Fruit fly (Drosophila melanogaster) whole organism, embryonic: ENCODE data around the gene Dhpr.

Experiments used
- BEAF-32 ChIP-seq: fragments of 200-800 bp; sonication (Bioruptor generic); optimal IDR thresholded peaks from 3 replicates; lab custom pipeline; 2017; ENCODE audit warnings: missing biosample characterization, missing genetic modification characterization, mild to moderate bottlenecking, moderate library complexity, missing genetic modification reagents
- Blimp-1 ChIP-seq: fragments of 200-800 bp; sonication (Bioruptor generic); optimal IDR thresholded peaks from 3 replicates; lab custom pipeline; 2018; ENCODE audit warnings: missing biosample characterization, missing genetic modification characterization, mild to moderate bottlenecking, moderate library complexity, missing genetic modification reagents
- CG12071 ChIP-seq: fragments of 200-800 bp; sonication (Bioruptor generic); optimal IDR thresholded peaks from 3 replicates; lab custom pipeline; 2018; ENCODE audit warnings: missing biosample characterization, mild to moderate bottlenecking, missing genetic modification characterization
- CG13287 ChIP-seq: fragments of 200-800 bp; sonication (Bioruptor generic); IDR thresholded peaks from 2 replicates; pipeline ENCODE4 v1.3.6; 2022; ENCODE audit warnings: missing biosample characterization, missing genetic modification characterization; ENCODE audit not compliant: partially characterized antibody
- CG14667 ChIP-seq: fragments of 200-800 bp; sonication (Bioruptor generic); IDR thresholded peaks from 2 replicates; pipeline ENCODE4 v1.3.6; 2022; ENCODE audit warnings: missing biosample characterization, missing genetic modification characterization
- CG14965 ChIP-seq: fragments of 200-800 bp; sonication (Bioruptor generic); optimal IDR thresholded peaks from 2 replicates; lab custom pipeline; 2016; ENCODE audit warnings: missing biosample characterization, missing genetic modification characterization, borderline replicate concordance
- CG15514 ChIP-seq: fragments of 200-800 bp; sonication (Bioruptor generic); optimal IDR thresholded peaks from 3 replicates; lab custom pipeline; 2017; ENCODE audit warnings: missing biosample characterization, missing genetic modification characterization, mild to moderate bottlenecking, moderate library complexity, missing genetic modification reagents
- CG34422 ChIP-seq: fragments of 200-800 bp; sonication (Bioruptor generic); IDR thresholded peaks from 3 replicates; pipeline ENCODE4 v1.3.6; 2022; ENCODE audit warnings: missing biosample characterization, missing genetic modification characterization
- CG4404 ChIP-seq: fragments of 200-800 bp; sonication (Bioruptor generic); IDR thresholded peaks from 2 replicates; pipeline ENCODE4 v1.3.6; 2022; ENCODE audit warnings: missing biosample characterization, missing genetic modification characterization
- CG6813 ChIP-seq: fragments of 200-800 bp; sonication (Bioruptor generic); optimal IDR thresholded peaks from 2 replicates; lab custom pipeline; 2017; ENCODE audit warnings: missing biosample characterization, missing genetic modification characterization, mild to moderate bottlenecking, moderate library complexity, missing genetic modification reagents
- CG8281 ChIP-seq: fragments of 200-800 bp; sonication (Bioruptor generic); optimal IDR thresholded peaks from 2 replicates; lab custom pipeline; 2018; ENCODE audit warnings: missing biosample characterization, mild to moderate bottlenecking, missing genetic modification characterization, moderate library complexity
- CG9437 ChIP-seq: fragments of 200-800 bp; sonication (Bioruptor generic); optimal IDR thresholded peaks from 2 replicates; lab custom pipeline; 2018; ENCODE audit warnings: missing biosample characterization, mild to moderate bottlenecking, missing genetic modification characterization
- CG9797 ChIP-seq: fragments of 200-800 bp; sonication (Bioruptor generic); optimal IDR thresholded peaks from 3 replicates; lab custom pipeline; 2018; ENCODE audit warnings: missing biosample characterization, mild to moderate bottlenecking, missing genetic modification characterization
- CG9876 ChIP-seq: fragments of 200-800 bp; sonication (Bioruptor generic); optimal IDR thresholded peaks from 2 replicates; lab custom pipeline; 2016; ENCODE audit warnings: missing biosample characterization, missing genetic modification characterization
- CG9932 ChIP-seq: fragments of 200-800 bp; sonication (Bioruptor generic); IDR thresholded peaks from 2 replicates; pipeline ENCODE4 v1.3.6; 2022; ENCODE audit warnings: missing biosample characterization, missing genetic modification characterization
- D19B ChIP-seq: fragments of 200-800 bp; sonication (Bioruptor generic); optimal IDR thresholded peaks from 2 replicates; lab custom pipeline; 2017; ENCODE audit warnings: missing biosample characterization, mild to moderate bottlenecking, missing genetic modification characterization
- Doc2 ChIP-seq: fragments of 200-800 bp; sonication (Bioruptor generic); IDR thresholded peaks from 2 replicates; pipeline ENCODE4 v1.3.6; 2022; ENCODE audit warnings: missing biosample characterization, missing genetic modification characterization
- Doc3 ChIP-seq: fragments of 200-800 bp; sonication (Bioruptor generic); IDR thresholded peaks from 3 replicates; pipeline ENCODE4 v1.3.6; 2022; ENCODE audit warnings: missing biosample characterization, missing genetic modification characterization; ENCODE audit not compliant: partially characterized antibody
- Fer2 ChIP-seq: fragments of 200-800 bp; sonication (Bioruptor generic); optimal IDR thresholded peaks from 2 replicates; lab custom pipeline; 2018; ENCODE audit warnings: missing biosample characterization, mild to moderate bottlenecking, missing genetic modification characterization, moderate library complexity
- H15 ChIP-seq: fragments of 200-800 bp; sonication (Bioruptor generic); IDR thresholded peaks from 3 replicates; pipeline ENCODE4 v1.3.6; 2022; ENCODE audit warnings: missing biosample characterization, missing genetic modification characterization
- Hr78 ChIP-seq, 2 experiments: fragments of 200-800 bp in 1 of 2; fragments of >200 bp in 1 of 2; sonication (Bioruptor generic) in 1 of 2; optimal IDR thresholded peaks; 2 replicates each; lab custom pipeline; 2017 to 2019; ENCODE audit warnings: missing biosample characterization in 2 of 2, missing genetic modification characterization in 2 of 2, mild to moderate bottlenecking in 1 of 2, moderate library complexity in 1 of 2
- MESR4 ChIP-seq: fragments of 200-800 bp; sonication (Bioruptor generic); optimal IDR thresholded peaks from 2 replicates; lab custom pipeline; 2018; ENCODE audit warnings: missing biosample characterization, mild to moderate bottlenecking, missing genetic modification characterization, moderate library complexity
- Myb ChIP-seq: fragments of 200-800 bp; sonication (Bioruptor generic); optimal IDR thresholded peaks from 2 replicates; lab custom pipeline; 2016; ENCODE audit warnings: missing biosample characterization, missing genetic modification characterization
- Nf-YB ChIP-seq: fragments of 200-800 bp; sonication (Bioruptor generic); optimal IDR thresholded peaks from 3 replicates; lab custom pipeline; 2019; ENCODE audit warnings: missing biosample characterization, mild to moderate bottlenecking, missing genetic modification characterization, moderate library complexity
- NfI ChIP-seq: fragments of 200-800 bp; sonication (Bioruptor generic); optimal IDR thresholded peaks from 3 replicates; lab custom pipeline; 2018; ENCODE audit warnings: missing biosample characterization, mild to moderate bottlenecking, missing genetic modification characterization, moderate library complexity
- Oaz ChIP-seq: fragments of 200-800 bp; sonication (Bioruptor generic); IDR thresholded peaks from 2 replicates; pipeline ENCODE4 v1.3.6; 2022; ENCODE audit warnings: missing biosample characterization, missing genetic modification characterization
- Opbp ChIP-seq: fragments of 200-800 bp; sonication (Bioruptor generic); IDR thresholded peaks from 3 replicates; pipeline ENCODE4 v1.3.6; 2022; ENCODE audit warnings: missing biosample characterization, missing genetic modification characterization; ENCODE audit not compliant: partially characterized antibody
- Sin3A ChIP-seq: fragments of >200 bp; optimal IDR thresholded peaks from 2 replicates; lab custom pipeline; 2018
- Vsx1 ChIP-seq: fragments of 200-800 bp; sonication (Bioruptor generic); optimal IDR thresholded peaks from 2 replicates; lab custom pipeline; 2017; ENCODE audit warnings: missing biosample characterization, mild to moderate bottlenecking, missing genetic modification characterization, missing genetic modification reagents
- chinmo ChIP-seq: fragments of 200-800 bp; sonication (Bioruptor generic); IDR thresholded peaks from 4 replicates; pipeline ENCODE4 v1.3.6; 2022; ENCODE audit warnings: missing biosample characterization, missing genetic modification characterization; ENCODE audit not compliant: partially characterized antibody
- chm ChIP-seq: fragments of 200-800 bp; sonication (Bioruptor generic); IDR thresholded peaks from 2 replicates; pipeline ENCODE4 v1.3.6; 2022; ENCODE audit warnings: missing biosample characterization, missing genetic modification characterization
- crol ChIP-seq: fragments of 200-800 bp; sonication (Bioruptor generic); IDR thresholded peaks from 2 replicates; pipeline ENCODE4 v1.3.6; 2022; ENCODE audit warnings: missing biosample characterization, missing genetic modification characterization
- dan ChIP-seq: fragments of 200-800 bp; sonication (Bioruptor generic); IDR thresholded peaks from 2 replicates; pipeline ENCODE4 v1.3.6; 2022; ENCODE audit warnings: missing biosample characterization, missing genetic modification characterization
- ems ChIP-seq: fragments of 200-800 bp; sonication (Bioruptor generic); optimal IDR thresholded peaks from 3 replicates; lab custom pipeline; 2016; ENCODE audit warnings: missing biosample characterization, missing genetic modification characterization
- eve ChIP-seq, 2 experiments: fragments of >200 bp; optimal IDR thresholded peaks; 2 replicates each; lab custom pipeline; 2017; ENCODE audit warnings: missing biosample characterization in 2 of 2, missing genetic modification characterization in 2 of 2
- gem ChIP-seq: fragments of 200-800 bp; sonication (Bioruptor generic); optimal IDR thresholded peaks from 2 replicates; lab custom pipeline; 2019; ENCODE audit warnings: missing biosample characterization, mild to moderate bottlenecking, missing genetic modification characterization, moderate library complexity
- grn ChIP-seq: fragments of 200-800 bp; sonication (Bioruptor generic); optimal IDR thresholded peaks from 3 replicates; lab custom pipeline; 2017; ENCODE audit warnings: missing biosample characterization, missing genetic modification characterization
- luna ChIP-seq: fragments of 200-800 bp; sonication (Bioruptor generic); optimal IDR thresholded peaks from 2 replicates; lab custom pipeline; 2016; ENCODE audit warnings: missing biosample characterization, missing genetic modification characterization
- phol ChIP-seq: fragments of 200-800 bp; sonication (Bioruptor generic); optimal IDR thresholded peaks from 3 replicates; lab custom pipeline; 2018; ENCODE audit warnings: missing biosample characterization, mild to moderate bottlenecking, missing genetic modification characterization, moderate library complexity
- pzg ChIP-seq: fragments of 200-800 bp; sonication (Bioruptor generic); optimal IDR thresholded peaks from 3 replicates; lab custom pipeline; 2018; ENCODE audit warnings: missing biosample characterization, mild to moderate bottlenecking, missing genetic modification characterization, moderate library complexity
- sd ChIP-seq: fragments of 200-800 bp; sonication (Bioruptor generic); optimal IDR thresholded peaks from 3 replicates; lab custom pipeline; 2018; ENCODE audit warnings: missing biosample characterization, mild to moderate bottlenecking, missing genetic modification characterization, moderate library complexity
- sens ChIP-seq: fragments of 200-800 bp; sonication (Bioruptor generic); peaks from one replicate; lab custom pipeline; 2016; ENCODE audit warnings: missing biosample characterization, missing genetic modification characterization
- sim ChIP-seq: fragments of 200-800 bp; sonication (Bioruptor generic); IDR thresholded peaks from 2 replicates; pipeline ENCODE4 v1.3.6; 2022; ENCODE audit warnings: missing biosample characterization, missing genetic modification characterization
- sna ChIP-seq: fragments of 200-800 bp; sonication (Bioruptor generic); IDR thresholded peaks from 2 replicates; pipeline ENCODE4 v1.3.6; 2022; ENCODE audit warnings: missing biosample characterization, missing genetic modification characterization; ENCODE audit not compliant: partially characterized antibody
- so ChIP-seq: fragments of 200-800 bp; sonication (Bioruptor generic); IDR thresholded peaks from 3 replicates; pipeline ENCODE4 v1.3.6; 2022; ENCODE audit warnings: missing biosample characterization, missing genetic modification characterization
- ssp ChIP-seq: fragments of 200-800 bp; sonication (Bioruptor generic); IDR thresholded peaks from 2 replicates; pipeline ENCODE4 v1.3.6; 2022; ENCODE audit warnings: missing biosample characterization, missing genetic modification characterization
- unc-4 ChIP-seq: fragments of 200-800 bp; sonication (Bioruptor generic); IDR thresholded peaks from 2 replicates; pipeline ENCODE4 v1.3.6; 2022; ENCODE audit warnings: missing biosample characterization, missing genetic modification characterization; ENCODE audit not compliant: partially characterized antibody

Gene Dhpr

DNA sequence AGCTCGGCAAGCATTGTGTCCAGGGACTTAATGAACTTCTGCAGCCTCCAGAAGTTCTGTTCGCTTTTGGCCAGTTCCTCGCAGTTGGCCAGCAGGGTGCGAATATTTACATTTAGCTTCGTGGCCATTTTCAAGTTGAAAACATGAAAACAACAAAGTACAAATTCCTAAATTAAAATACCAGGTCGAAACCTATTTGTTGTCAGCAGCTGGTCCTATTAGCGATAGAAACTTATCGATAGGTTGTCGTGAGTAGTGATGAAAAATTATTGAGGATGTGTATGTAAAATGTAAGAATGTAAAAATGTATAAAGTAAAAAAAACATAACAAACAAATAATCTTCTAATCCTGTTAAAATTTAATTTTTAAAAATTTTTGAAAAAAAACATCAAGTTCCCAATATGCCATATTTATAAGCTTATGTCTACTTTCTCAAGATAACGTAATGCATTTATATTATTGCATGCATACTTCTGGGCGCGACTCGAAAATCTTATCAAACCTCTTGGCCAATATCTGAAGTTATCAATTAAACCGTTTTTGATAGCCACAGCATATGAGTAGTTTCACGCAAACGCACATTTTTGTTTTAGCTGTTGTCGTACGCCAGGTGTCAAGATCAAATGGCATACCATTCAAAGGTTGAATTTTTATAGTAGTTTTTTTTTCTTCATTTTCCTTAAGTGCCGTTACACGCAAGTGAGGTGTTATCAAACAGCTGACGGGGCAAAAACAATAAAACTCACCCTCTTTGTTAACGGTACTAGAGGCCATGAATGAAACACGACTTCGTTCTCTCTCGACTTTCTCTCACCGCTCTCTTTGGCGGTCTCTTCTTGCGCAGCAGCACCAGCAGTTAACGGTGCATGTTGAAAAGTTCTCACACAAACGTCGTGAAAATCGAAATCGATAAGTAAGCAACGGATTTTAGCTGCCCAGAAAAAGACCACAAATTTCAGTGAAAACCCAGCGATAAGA lies 2.9 kb downstream of the Dhpr start, which contains the start of the genes Use1 and nwk (continued):
- no peak for TF ChIP-seq ssp
- peak; percentile 67 for TF ChIP-seq Doc3
- TF ChIP-seq CG14965 (GFP tag; lab: Kevin White, UChicago): no peak
- TF ChIP-seq Fer2 (tag; lab: Kevin White, UChicago): no peak
- no peak for TF ChIP-seq CG4404 (GFP tag; lab: Robert Waterston, UW)
- TF ChIP-seq so (GFP tag; lab: Robert Waterston, UW): no peak
- no peak for TF ChIP-seq CG34422
- TF ChIP-seq Nf-YB (GFP tag; lab: Kevin White, UChicago): no peak
- peak; percentile 16 for TF ChIP-seq phol (tag; lab: Kevin White, UChicago)
- TF ChIP-seq CG9876 (GFP tag; lab: Kevin White, UChicago): no peak
- TF ChIP-seq Sin3A (lab: Kevin White, UChicago): peak; percentile 27
- TF ChIP-seq CG13287: peak; percentile 86
- no peak for TF ChIP-seq D19B (GFP tag; lab: Kevin White, UChicago)
- peak; percentile 6 for TF ChIP-seq NfI
- TF ChIP-seq CG12071 (GFP tag; lab: Kevin White, UChicago): no peak
- TF ChIP-seq gem (tag; lab: Kevin White, UChicago): peak; percentile 46
- TF ChIP-seq dan: no peak
- peak; percentile 72 for TF ChIP-seq grn (GFP tag; lab: Kevin White, UChicago)
- 0 out of 4 replicates have a peak, but pooled peaks have one; percentile 59 for TF ChIP-seq chinmo
- TF ChIP-seq H15 (GFP tag; lab: Robert Waterston, UW): no peak
- no peak for TF ChIP-seq CG14667
- TF ChIP-seq sd: peak; percentile 72
- TF ChIP-seq Vsx1 (GFP tag; lab: Kevin White, UChicago): no peak
- TF ChIP-seq MESR4 (GFP tag; lab: Kevin White, UChicago): peak; percentile 61
- TF ChIP-seq sens (GFP tag; lab: Kevin White, UChicago): peak; percentile 81
- peak in 1 of 2 experiments; percentile 51 for TF ChIP-seq Hr78 (GFP tag; optimal IDR thresholded peaks at IDR 0.05; lab: Kevin White, UChicago)
- TF ChIP-seq luna: no peak
- no peak for TF ChIP-seq sim
- peak; percentile 96 for TF ChIP-seq CG9437 (GFP tag; lab: Kevin White, UChicago)
- TF ChIP-seq Myb (GFP tag; lab: Kevin White, UChicago): peak; percentile 5
- TF ChIP-seq Oaz (GFP tag; lab: Robert Waterston, UW): no peak
- no peak for TF ChIP-seq Blimp-1 (GFP tag; lab: Kevin White, UChicago)
- peak; percentile 69 for TF ChIP-seq CG9797 (GFP tag; lab: Kevin White, UChicago)
- TF ChIP-seq chm (GFP tag; lab: Robert Waterston, UW): no peak
- peak; percentile 65 for TF ChIP-seq pzg (GFP tag; lab: Kevin White, UChicago)
- peak in 1 of 2 experiments; percentile 74 for TF ChIP-seq eve (GFP tag; optimal IDR thresholded peaks at IDR 0.05; lab: Kevin White, UChicago)
- TF ChIP-seq CG15514 (GFP tag; lab: Kevin White, UChicago): peak; percentile 26
- TF ChIP-seq CG6813 (GFP tag; lab: Kevin White, UChicago): no peak
- peak; percentile 76 for TF ChIP-seq unc-4 (GFP tag; lab: Robert Waterston, UW)
- TF ChIP-seq sna: peak; percentile 76
- peak; percentile 52 for TF ChIP-seq CG9932 (GFP tag; lab: Robert Waterston, UW)
- no peak for TF ChIP-seq Doc2 (GFP tag; lab: Robert Waterston, UW)
- peak; percentile 70; the same call in 2 of the 3 replicates for TF ChIP-seq Opbp (GFP tag; lab: Robert Waterston, UW)
- TF ChIP-seq CG8281 (tag; lab: Kevin White, UChicago): peak; percentile 5
- TF ChIP-seq ems (GFP tag; lab: Kevin White, UChicago): no peak
- TF ChIP-seq crol (GFP tag; lab: Robert Waterston, UW): no peak
- peak; percentile 84 for TF ChIP-seq BEAF-32 (GFP tag; lab: Kevin White, UChicago)
